Worm (Caenorhabditis elegans) whole organism, late embryonic: ENCODE measurements around the gene R08B4.3.

ENCODE experiments used
- K02D7.2 ChIP-seq: sonication (generic microtip); optimal IDR thresholded peaks from 2 replicates; lab custom pipeline; 2017; ENCODE audit warnings: mild to moderate bottlenecking, missing genetic modification characterization, missing compliant biosample characterization
- ama-1 ChIP-seq: fragments of 150-350 bp; optimal IDR thresholded peaks from 2 replicates; lab custom pipeline; 2014
- ceh-18 ChIP-seq: sonication (generic microtip); optimal IDR thresholded peaks from 2 replicates; lab custom pipeline; 2016; ENCODE audit warnings: missing genetic modification characterization, missing compliant biosample characterization
- ceh-2 ChIP-seq: sonication (generic microtip); optimal IDR thresholded peaks from 2 replicates; lab custom pipeline; 2016; ENCODE audit warnings: missing genotype, missing genetic modification characterization, missing compliant biosample characterization
- ceh-24 ChIP-seq: sonication (generic microtip); optimal IDR thresholded peaks from 2 replicates; lab custom pipeline; 2016; ENCODE audit warnings: mild to moderate bottlenecking, missing genetic modification characterization, missing compliant biosample characterization
- ceh-30 ChIP-seq: fragments of 150-350 bp; optimal IDR thresholded peaks from 2 replicates; lab custom pipeline; 2014; ENCODE audit warnings: missing biosample characterization, missing genetic modification characterization
- ceh-31 ChIP-seq: sonication (generic microtip); optimal IDR thresholded peaks from 2 replicates; lab custom pipeline; 2016; ENCODE audit warnings: missing genetic modification characterization, missing compliant biosample characterization
- ceh-34 ChIP-seq: sonication (generic microtip); optimal IDR thresholded peaks from 2 replicates; lab custom pipeline; 2016; ENCODE audit warnings: mild to moderate bottlenecking, missing genetic modification characterization, missing compliant biosample characterization
- ceh-45 ChIP-seq: fragments of 200-800 bp; sonication (Bioruptor generic); IDR thresholded peaks from 2 replicates; pipeline ENCODE4 v1.3.6; 2022; ENCODE audit warnings: missing genetic modification reagents, missing genetic modification characterization, missing compliant biosample characterization
- ceh-6 ChIP-seq: fragments of 200-800 bp; sonication (Bioruptor generic); optimal IDR thresholded peaks from 2 replicates; lab custom pipeline; 2018; ENCODE audit warnings: mild to moderate bottlenecking, missing genetic modification characterization, missing compliant biosample characterization
- fax-1 ChIP-seq: sonication (generic microtip); optimal IDR thresholded peaks from 2 replicates; lab custom pipeline; 2016; ENCODE audit warnings: missing genotype, missing genetic modification characterization, missing compliant biosample characterization
- hlh-15 ChIP-seq: sonication (generic microtip); optimal IDR thresholded peaks from 2 replicates; lab custom pipeline; 2016; ENCODE audit warnings: missing genetic modification characterization, missing compliant biosample characterization
- hlh-6 ChIP-seq: sonication (generic microtip); optimal IDR thresholded peaks from 2 replicates; lab custom pipeline; 2016; ENCODE audit warnings: missing genotype, missing genetic modification characterization, missing compliant biosample characterization
- madf-2 ChIP-seq: sonication (generic microtip); optimal IDR thresholded peaks from 2 replicates; lab custom pipeline; 2017; ENCODE audit warnings: missing genetic modification characterization, missing compliant biosample characterization
- pha-2 ChIP-seq: sonication (generic microtip); optimal IDR thresholded peaks from 2 replicates; lab custom pipeline; 2017; ENCODE audit warnings: mild to moderate bottlenecking, missing genetic modification characterization, missing compliant biosample characterization
- pqm-1 ChIP-seq: sonication (generic microtip); optimal IDR thresholded peaks from 2 replicates; lab custom pipeline; 2016; ENCODE audit warnings: missing genetic modification characterization, missing compliant biosample characterization
- syd-9 ChIP-seq: sonication (generic microtip); optimal IDR thresholded peaks from 2 replicates; lab custom pipeline; 2016; ENCODE audit warnings: mild to moderate bottlenecking, missing genetic modification characterization, moderate library complexity, missing compliant biosample characterization
- zip-5 ChIP-seq: sonication (generic microtip); optimal IDR thresholded peaks from 2 replicates; lab custom pipeline; 2016; ENCODE audit warnings: missing genetic modification characterization, missing compliant biosample characterization
- ztf-16 ChIP-seq: sonication (generic microtip); optimal IDR thresholded peaks from 2 replicates; lab custom pipeline; 2017; ENCODE audit warnings: missing genetic modification characterization, missing compliant biosample characterization

The R08B4.3 gene

ce11 chrX:11073358-11073757, 47.4 kb downstream of the R08B4.3 start, which contains the start of gene W04G3.5:
Gene W04G3.5 (plus strand): TSS chrX:11073658.
- TF ChIP-seq hlh-15 (no peak), hlh-6 (tag; lab: Kevin White, UChicago) (no peak), ceh-24 (tag; lab: Kevin White, UChicago) (no peak), pha-2 (tag; lab: Kevin White, UChicago) (no peak), ceh-45 (GFP tag; lab: Robert Waterston, UW) (no peak), K02D7.2 (tag; lab: Kevin White, UChicago) (no peak), zip-5 (no peak), pqm-1 (no peak), ama-1 (lab: Kevin White, UChicago) (no peak), madf-2 (tag; lab: Kevin White, UChicago) (no peak), ceh-18 (tag; lab: Kevin White, UChicago) (no peak), ceh-30 (no peak), ceh-34 (tag; lab: Kevin White, UChicago) (no peak), syd-9 (tag; lab: Kevin White, UChicago) (no peak), ceh-31 (tag; lab: Kevin White, UChicago) (no peak), ceh-6 (no peak), ceh-2 (tag; lab: Kevin White, UChicago) (no peak), fax-1 (no peak)
- TF ChIP-seq, all 69 proteins: peak for 0

DNA sequence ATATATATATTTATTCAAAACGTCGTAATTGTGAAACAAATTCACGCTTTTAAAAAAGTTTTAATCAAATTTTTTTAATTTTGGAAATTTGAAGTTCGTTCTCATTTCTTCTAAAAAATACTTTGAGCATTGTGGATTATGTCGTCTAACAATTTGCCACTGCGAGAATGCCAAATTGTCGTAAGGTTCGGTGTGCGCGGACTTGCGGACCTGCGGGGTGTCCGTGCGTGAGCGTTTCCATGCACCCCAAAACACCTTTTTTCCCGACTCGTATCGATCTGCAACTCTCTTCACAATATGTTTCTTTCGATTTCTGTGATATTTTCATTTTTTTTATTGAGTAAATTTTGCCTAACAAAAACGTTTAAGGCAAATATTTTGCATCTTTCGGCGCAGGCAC, 48.1 kb downstream of the R08B4.3 start:
- TF ChIP-seq ztf-16 (tag; lab: Kevin White, UChicago): no peak
- TF ChIP-seq, all 69 proteins: peak for 0
